Fruit fly (Drosophila melanogaster) whole organism, adult: ENCODE data around the gene Vinc.

ENCODE experiments used
- CG11617 ChIP-seq: fragments of 200-800 bp; sonication (Bioruptor generic); optimal IDR thresholded peaks from 2 replicates; lab custom pipeline; 2017; ENCODE audit warnings: mild to moderate bottlenecking, missing biosample characterization, missing genetic modification reagents, missing genetic modification characterization
- CG5204 ChIP-seq: fragments of 200-800 bp; sonication (Bioruptor generic); optimal IDR thresholded peaks from 2 replicates; lab custom pipeline; 2016; ENCODE audit warnings: missing biosample characterization, missing genetic modification characterization
- Mnt ChIP-seq: fragments of 200-800 bp; sonication (Bioruptor generic); optimal IDR thresholded peaks from 2 replicates; lab custom pipeline; 2016; ENCODE audit warnings: missing biosample characterization, mild to moderate bottlenecking, missing genetic modification characterization
- bab1 ChIP-seq: fragments of 200-800 bp; sonication (Bioruptor generic); optimal IDR thresholded peaks from 3 replicates; lab custom pipeline; 2019; ENCODE audit warnings: missing biosample characterization, mild to moderate bottlenecking, missing genetic modification characterization, moderate library complexity
- cnc ChIP-seq, 2 experiments: fragments of >200 bp; optimal IDR thresholded peaks; 2 replicates each; lab custom pipeline; 2017
- kay ChIP-seq: fragments of 200-800 bp; sonication (Bioruptor generic); peaks from one replicate; lab custom pipeline; 2016; ENCODE audit warnings: missing biosample characterization, missing genetic modification characterization, borderline replicate concordance
- tj ChIP-seq: fragments of 200-800 bp; sonication (Bioruptor generic); optimal IDR thresholded peaks from 3 replicates; lab custom pipeline; 2017; ENCODE audit warnings: missing biosample characterization, mild to moderate bottlenecking, missing genetic modification characterization, moderate library complexity
- toe ChIP-seq: fragments of 200-800 bp; sonication (Bioruptor generic); optimal IDR thresholded peaks from 2 replicates; lab custom pipeline; 2016; ENCODE audit warnings: missing biosample characterization, missing genetic modification characterization

DNA sequence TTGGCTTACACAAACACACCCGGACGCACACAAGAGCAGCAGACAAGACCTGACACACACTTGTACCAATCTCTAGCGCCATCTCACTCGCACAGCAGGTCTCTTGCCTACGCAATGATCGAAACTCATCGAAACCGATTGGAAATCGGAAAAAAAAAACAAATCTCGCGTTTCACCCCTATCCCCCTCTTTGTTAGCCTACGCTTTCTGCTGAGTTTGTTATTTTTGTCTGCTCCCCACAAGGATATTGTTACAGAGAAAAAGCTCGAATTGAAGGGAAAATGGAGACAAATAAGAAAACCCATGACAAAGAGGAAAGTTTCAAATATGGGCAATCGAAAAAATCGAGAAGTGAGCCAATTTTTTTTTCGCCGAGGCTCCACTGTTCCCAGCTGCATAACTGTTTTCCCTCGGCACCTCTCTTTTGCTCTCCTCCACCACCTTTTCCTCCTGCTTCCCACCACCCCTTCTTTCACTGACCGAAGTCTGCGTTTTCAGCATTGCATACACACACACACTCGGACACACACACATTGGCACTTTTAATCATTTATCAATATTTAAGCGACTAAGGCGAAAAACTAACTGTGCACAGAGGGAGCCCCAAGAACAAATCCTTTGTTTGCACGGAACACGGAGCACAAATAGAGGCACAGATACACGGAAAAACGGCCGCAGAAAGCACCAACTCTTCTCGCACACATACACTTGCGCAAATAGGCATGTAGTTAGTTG lies 47.6 kb upstream of the Vinc start:
- TF ChIP-seq kay (GFP tag; lab: Kevin White, UChicago): no peak
- peak; percentile 59 for TF ChIP-seq CG11617 (GFP tag; lab: Kevin White, UChicago)
- peak; percentile 87 for TF ChIP-seq tj (GFP tag; lab: Kevin White, UChicago)
- no peak for TF ChIP-seq bab1 (GFP tag; lab: Kevin White, UChicago)
- TF ChIP-seq Mnt (GFP tag; lab: Kevin White, UChicago): peak; percentile 44
- TF ChIP-seq CG5204: no peak
- TF ChIP-seq toe (GFP tag; lab: Kevin White, UChicago): peak; percentile 17
- TF ChIP-seq cnc (optimal IDR thresholded peaks at IDR 0.05; lab: Kevin White, UChicago): no peak
